Worm (Caenorhabditis elegans): ENCODE measurements around the gene C01B9.1.

The C01B9.1 gene

DNA sequence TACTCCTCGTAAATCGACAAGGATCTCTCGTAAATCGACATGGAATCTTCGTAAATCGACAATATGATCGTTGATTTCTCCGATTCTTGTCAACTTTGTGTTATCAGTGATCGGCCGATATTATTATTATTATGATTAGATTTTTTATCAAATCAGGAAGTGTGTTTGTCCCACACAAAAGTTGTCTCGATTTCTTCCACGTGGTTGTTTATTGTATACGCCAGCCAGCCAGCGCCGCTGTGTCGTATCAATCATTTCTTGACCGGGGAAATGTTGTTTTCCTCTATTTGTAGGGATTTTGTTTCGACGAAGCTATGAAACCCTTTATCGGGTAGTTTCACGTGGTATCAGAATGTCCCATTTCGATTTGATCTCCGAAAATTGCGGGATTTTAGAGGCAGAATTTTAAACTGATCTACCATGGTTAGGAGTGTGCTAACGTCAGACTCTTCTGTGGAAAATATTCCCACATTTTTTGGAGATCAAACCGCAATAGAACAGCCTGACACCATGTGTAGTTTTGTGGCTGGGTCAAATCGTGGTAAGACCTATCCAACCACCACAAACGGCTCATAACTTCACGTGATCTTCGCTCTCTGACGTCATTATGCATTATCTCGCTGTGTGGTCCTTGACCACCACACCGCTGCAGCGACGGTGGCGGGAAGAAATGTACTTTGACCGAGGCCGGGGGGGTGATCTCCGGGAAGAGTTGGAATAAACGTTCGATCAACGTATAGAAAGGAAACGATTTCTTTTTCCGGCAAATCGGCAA, 33.4 kb upstream of the C01B9.1 start:
- no peak for TF ChIP-seq Y55F3AM.14 (GFP tag; optimal IDR thresholded peaks at IDR 0.05)
- peak; percentile 51 for TF ChIP-seq nhr-21 (tag; optimal IDR thresholded peaks at IDR 0.05)
- peak; percentile 58 for TF ChIP-seq sma-3 (GFP tag; optimal IDR thresholded peaks at IDR 0.05)
- no peak for TF ChIP-seq elt-1 (tag; optimal IDR thresholded peaks at IDR 0.05)
- TF ChIP-seq R02D3.7 (tag; optimal IDR thresholded peaks at IDR 0.05) = no peak
- peak; percentile 1 for TF ChIP-seq ama-1 (optimal IDR thresholded peaks at IDR 0.05)

DNA sequence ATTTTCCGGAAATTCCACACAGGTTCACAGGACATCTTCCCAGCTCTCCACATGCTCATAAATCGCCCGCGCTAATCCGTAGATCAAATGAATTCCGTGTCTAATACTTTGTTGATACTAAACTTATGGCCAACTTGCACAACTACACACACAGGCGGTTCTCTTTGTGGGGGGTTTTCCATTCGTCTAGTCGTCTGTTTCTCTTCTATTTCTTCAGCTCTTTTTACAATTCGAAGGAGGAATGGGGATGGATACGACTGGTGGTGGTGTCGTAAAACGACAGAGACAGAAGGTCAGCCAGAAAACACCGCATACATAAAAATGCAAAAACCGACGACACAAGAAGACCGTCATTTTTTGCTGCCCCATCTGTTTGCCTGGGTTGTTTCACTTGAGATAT, 32.0 kb upstream of the C01B9.1 start:
- TF ChIP-seq nhr-25 (tag; optimal IDR thresholded peaks at IDR 0.05) (peak; percentile 7), dmd-4 (tag; optimal IDR thresholded peaks at IDR 0.05) (no peak), peb-1 (tag; optimal IDR thresholded peaks at IDR 0.05) (no peak), lsy-2 (tag; optimal IDR thresholded peaks at IDR 0.05) (peak in 1 of 2 experiments; percentile 22), ztf-1 (GFP tag; conservative IDR thresholded peaks at IDR 0.05) (no peak), nhr-129 (tag; optimal IDR thresholded peaks at IDR 0.05) (peak; percentile 12), unc-55 (GFP tag; optimal IDR thresholded peaks at IDR 0.05) (peak; percentile 23)

DNA sequence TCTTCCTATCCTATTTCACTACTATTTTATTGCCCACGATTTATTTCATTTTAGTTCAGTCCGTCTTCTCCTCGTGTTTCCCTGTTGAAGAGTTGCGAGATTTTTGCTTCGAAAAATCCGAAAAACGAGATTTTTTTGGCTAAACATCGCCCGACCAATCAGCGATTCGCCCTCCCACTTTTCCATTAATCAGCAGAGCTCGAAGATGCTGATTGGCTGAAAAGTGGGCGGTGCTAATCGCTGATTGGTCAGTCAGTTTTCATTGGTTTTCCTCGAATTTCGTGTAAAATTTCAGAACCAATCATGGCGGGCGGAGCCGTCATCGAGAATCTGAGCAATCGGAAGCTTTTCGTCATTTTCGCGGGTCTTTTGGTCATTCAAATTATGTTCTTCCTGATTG, 29.9 kb upstream of the C01B9.1 start, which contains the start of gene mig-14:
Gene mig-14 (plus strand): TSS at position 290 of the 400 bp plus-strand sequence.
- TF ChIP-seq alr-1 (tag; optimal IDR thresholded peaks at IDR 0.05) (no peak), ztf-11 (tag; optimal IDR thresholded peaks at IDR 0.05) (no peak), lin-11 (tag; optimal IDR thresholded peaks at IDR 0.05) (no peak), egl-27 (tag; optimal IDR thresholded peaks at IDR 0.05) (no peak), F13H6.1 (tag; optimal IDR thresholded peaks at IDR 0.05) (no peak), nhr-21 (tag; optimal IDR thresholded peaks at IDR 0.05) (no peak), ama-1 (optimal IDR thresholded peaks at IDR 0.05) (no peak), crh-2 (tag; optimal IDR thresholded peaks at IDR 0.05) (no peak)

DNA sequence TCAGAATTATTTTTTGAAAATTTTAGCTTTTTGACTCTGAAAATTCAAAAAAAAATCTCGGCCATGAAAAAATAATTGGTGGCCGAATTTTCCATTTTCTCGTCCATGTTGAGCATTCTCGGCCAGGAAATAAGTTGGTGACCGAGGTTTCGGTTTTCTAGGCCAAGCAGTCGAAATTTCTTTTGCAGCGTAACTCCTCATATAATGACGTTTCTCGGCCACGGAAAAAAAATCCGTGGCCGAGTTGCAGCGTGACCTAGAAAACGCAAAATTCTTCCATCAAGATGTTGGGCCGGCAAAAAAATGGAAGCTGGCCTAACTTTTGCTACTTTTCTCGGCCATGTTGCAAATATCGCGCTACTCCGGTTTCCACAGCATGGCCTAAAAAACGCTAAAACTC, 21.2 kb upstream of the C01B9.1 start:
- TF ChIP-seq fos-1 (tag; optimal IDR thresholded peaks at IDR 0.05) (no peak), sma-3 (GFP tag; optimal IDR thresholded peaks at IDR 0.05) (no peak), alr-1 (tag; optimal IDR thresholded peaks at IDR 0.05) (no peak), crh-2 (tag; optimal IDR thresholded peaks at IDR 0.05) (no peak), nhr-23 (tag; optimal IDR thresholded peaks at IDR 0.05) (no peak), mab-5 (tag; optimal IDR thresholded peaks at IDR 0.05) (no peak), elt-3 (tag; optimal IDR thresholded peaks at IDR 0.05) (no peak), ztf-1 (GFP tag; conservative IDR thresholded peaks at IDR 0.05) (no peak), nhr-10 (tag; optimal IDR thresholded peaks at IDR 0.05) (no peak), lin-11 (tag; optimal IDR thresholded peaks at IDR 0.05) (no peak), mbf-1 (tag; optimal IDR thresholded peaks at IDR 0.05) (no peak), lin-13 (GFP tag; optimal IDR thresholded peaks at IDR 0.05) (no peak), nhr-21 (tag; optimal IDR thresholded peaks at IDR 0.05) (no peak), nhr-129 (tag; optimal IDR thresholded peaks at IDR 0.05) (no peak), unc-55 (GFP tag; optimal IDR thresholded peaks at IDR 0.05) (no peak), aly-2 (tag; optimal IDR thresholded peaks at IDR 0.05) (no peak), snpc-4 (tag; optimal IDR thresholded peaks at IDR 0.05) (no peak), ztf-11 (tag; optimal IDR thresholded peaks at IDR 0.05) (no peak)

DNA sequence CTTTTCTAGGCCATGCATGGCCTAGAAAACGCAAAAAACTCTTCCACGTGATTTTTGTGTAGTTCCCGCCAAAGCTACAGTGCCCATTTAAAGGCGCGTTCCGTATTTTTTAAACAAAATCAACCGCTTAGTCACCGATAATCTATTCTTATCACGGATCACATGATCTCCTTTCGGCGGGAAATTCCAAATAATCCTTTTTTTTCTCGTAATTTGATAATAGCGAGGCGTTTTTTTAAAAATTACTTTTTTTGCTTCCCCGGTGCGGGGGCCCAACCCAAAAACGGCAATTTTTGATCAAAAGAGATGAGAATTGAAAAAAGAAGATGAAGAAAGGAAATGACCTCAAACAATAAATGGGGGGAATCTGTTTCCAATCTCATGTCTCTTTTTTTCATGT, 20.3 kb upstream of the C01B9.1 start:
- TF ChIP-seq unc-55 (GFP tag; optimal IDR thresholded peaks at IDR 0.05) (no peak), mdl-1 (tag; optimal IDR thresholded peaks at IDR 0.05) (no peak), ZK546.5 (tag; optimal IDR thresholded peaks at IDR 0.05) (no peak), gmeb-1 (tag; optimal IDR thresholded peaks at IDR 0.05) (peak; percentile 23), mab-5 (tag; optimal IDR thresholded peaks at IDR 0.05) (no peak), ceh-16 (tag; optimal IDR thresholded peaks at IDR 0.05) (no peak), ztf-1 (GFP tag; conservative IDR thresholded peaks at IDR 0.05) (no peak), unc-39 (tag; optimal IDR thresholded peaks at IDR 0.05) (no peak)

DNA sequence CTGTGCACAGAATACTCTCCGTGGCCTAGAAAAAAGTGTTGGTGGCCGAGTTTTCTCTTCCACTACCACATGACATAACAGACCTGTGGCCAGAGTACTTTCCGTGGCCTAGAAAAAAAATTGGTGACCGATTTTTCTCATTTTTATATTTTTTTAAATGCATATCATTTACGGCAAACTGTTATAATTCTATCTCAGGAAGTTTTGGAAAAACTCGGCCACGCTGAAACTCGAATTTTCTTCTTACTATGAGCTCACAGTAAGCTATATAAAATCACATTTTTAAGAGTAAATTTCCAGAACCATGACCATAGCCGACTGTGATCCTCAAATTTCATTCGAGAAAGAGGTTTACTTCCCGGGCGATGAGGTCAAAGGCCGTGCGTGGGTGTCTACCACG, 19.4 kb upstream of the C01B9.1 start, which contains the start of gene arrd-14:
Gene arrd-14 (plus strand): TSS at position 301 of the 400 bp plus-strand sequence.
- TF ChIP-seq egl-27 (tag; optimal IDR thresholded peaks at IDR 0.05) = no peak
